Fruit fly (Drosophila melanogaster) whole organism, embryonic: ENCODE measurements around the gene Ptpmeg2.

Source experiments
- Ada2b ChIP-seq: fragments of 200-800 bp; sonication (Bioruptor generic); IDR thresholded peaks from 2 replicates; pipeline ENCODE4 v1.3.6; 2022; ENCODE audit warnings: missing biosample characterization, missing genetic modification characterization
- Atf3 ChIP-seq: fragments of 200-800 bp; sonication (Bioruptor generic); optimal IDR thresholded peaks from 3 replicates; lab custom pipeline; 2016; ENCODE audit warnings: missing biosample characterization, missing genetic modification characterization
- BEAF-32 ChIP-seq: fragments of 200-800 bp; sonication (Bioruptor generic); optimal IDR thresholded peaks from 3 replicates; lab custom pipeline; 2017; ENCODE audit warnings: missing biosample characterization, missing genetic modification characterization, mild to moderate bottlenecking, moderate library complexity, missing genetic modification reagents
- Bgb ChIP-seq: fragments of 200-800 bp; sonication (Bioruptor generic); IDR thresholded peaks from 2 replicates; pipeline ENCODE4 v1.3.6; 2022; ENCODE audit warnings: missing biosample characterization, missing genetic modification characterization; ENCODE audit not compliant: partially characterized antibody
- CG10147 ChIP-seq: fragments of 200-800 bp; sonication (Bioruptor generic); optimal IDR thresholded peaks from 2 replicates; lab custom pipeline; 2019; ENCODE audit warnings: missing biosample characterization, mild to moderate bottlenecking, missing genetic modification characterization, moderate library complexity
- CG10209 ChIP-seq: fragments of 200-800 bp; sonication (Bioruptor generic); optimal IDR thresholded peaks from 3 replicates; lab custom pipeline; 2017; ENCODE audit warnings: missing biosample characterization, mild to moderate bottlenecking, missing genetic modification characterization, missing genetic modification reagents
- CG11696 ChIP-seq: fragments of 200-800 bp; sonication (Bioruptor generic); IDR thresholded peaks from 2 replicates; pipeline ENCODE4 v1.3.6; 2022; ENCODE audit warnings: missing biosample characterization, missing genetic modification characterization
- CG14667 ChIP-seq: fragments of 200-800 bp; sonication (Bioruptor generic); IDR thresholded peaks from 2 replicates; pipeline ENCODE4 v1.3.6; 2022; ENCODE audit warnings: missing biosample characterization, missing genetic modification characterization
- CG16779 ChIP-seq: fragments of 200-800 bp; sonication (Bioruptor generic); IDR thresholded peaks from 2 replicates; pipeline ENCODE4 v1.3.6; 2022; ENCODE audit warnings: missing biosample characterization, missing genetic modification characterization
- CG17186 ChIP-seq: fragments of 200-800 bp; sonication (Bioruptor generic); optimal IDR thresholded peaks from 3 replicates; lab custom pipeline; 2017; ENCODE audit warnings: missing biosample characterization, missing genetic modification reagents, missing genetic modification characterization
- CG17912 ChIP-seq: fragments of 200-800 bp; sonication (Bioruptor generic); optimal IDR thresholded peaks from 2 replicates; lab custom pipeline; 2018; ENCODE audit warnings: missing biosample characterization, mild to moderate bottlenecking, missing genetic modification characterization
- CG1792 ChIP-seq: fragments of 200-800 bp; sonication (Bioruptor generic); optimal IDR thresholded peaks from 2 replicates; lab custom pipeline; 2016; ENCODE audit warnings: missing biosample characterization, missing genetic modification characterization
- CG2199 ChIP-seq: fragments of 200-800 bp; sonication (Bioruptor generic); IDR thresholded peaks from 3 replicates; pipeline ENCODE4 v1.3.6; 2022; ENCODE audit warnings: missing biosample characterization, missing genetic modification characterization
- CG32767 ChIP-seq: fragments of 200-800 bp; sonication (Bioruptor generic); IDR thresholded peaks from 2 replicates; pipeline ENCODE4 v1.3.6; 2022; ENCODE audit warnings: missing biosample characterization, missing genetic modification characterization
- CG4854 ChIP-seq: fragments of 200-800 bp; sonication (Bioruptor generic); optimal IDR thresholded peaks from 2 replicates; lab custom pipeline; 2016; ENCODE audit warnings: missing biosample characterization, missing genetic modification characterization, inconsistent platforms
- CG5245 ChIP-seq: fragments of 200-800 bp; sonication (Bioruptor generic); optimal IDR thresholded peaks from 3 replicates; lab custom pipeline; 2016; ENCODE audit warnings: missing biosample characterization, missing genetic modification characterization
- CG6175 ChIP-seq: fragments of 200-800 bp; sonication (Bioruptor generic); IDR thresholded peaks from 3 replicates; pipeline ENCODE4 v1.3.6; 2022; ENCODE audit warnings: missing biosample characterization, missing genetic modification characterization
- CG6254 ChIP-seq: fragments of 200-800 bp; sonication (Bioruptor generic); optimal IDR thresholded peaks from 3 replicates; lab custom pipeline; 2017; ENCODE audit warnings: mild to moderate bottlenecking, missing biosample characterization, missing genetic modification reagents, missing genetic modification characterization
- CG6683 ChIP-seq: fragments of 200-800 bp; sonication (Bioruptor generic); optimal IDR thresholded peaks from 2 replicates; lab custom pipeline; 2017; ENCODE audit warnings: missing biosample characterization, mild to moderate bottlenecking, missing genetic modification characterization, missing genetic modification reagents
- CG7786 ChIP-seq: fragments of 200-800 bp; sonication (Bioruptor generic); optimal IDR thresholded peaks from 2 replicates; lab custom pipeline; 2016; ENCODE audit warnings: missing biosample characterization, missing genetic modification characterization
- CG9932 ChIP-seq: fragments of 200-800 bp; sonication (Bioruptor generic); IDR thresholded peaks from 2 replicates; pipeline ENCODE4 v1.3.6; 2022; ENCODE audit warnings: missing biosample characterization, missing genetic modification characterization
- CTCF ChIP-seq: fragments of 200-800 bp; sonication (Bioruptor generic); optimal IDR thresholded peaks from 2 replicates; lab custom pipeline; 2017; ENCODE audit warnings: missing biosample characterization, mild to moderate bottlenecking, missing genetic modification characterization, moderate library complexity
- CoRest ChIP-seq: fragments of 200-800 bp; sonication (Bioruptor generic); optimal IDR thresholded peaks from 3 replicates; lab custom pipeline; 2018; ENCODE audit warnings: missing biosample characterization, mild to moderate bottlenecking, missing genetic modification characterization, moderate library complexity
- Deaf1 ChIP-seq: fragments of 200-800 bp; optimal IDR thresholded peaks from 3 replicates; lab custom pipeline; 2019; ENCODE audit warnings: missing biosample characterization, mild to moderate bottlenecking, missing genetic modification characterization, moderate library complexity
- Doc2 ChIP-seq: fragments of 200-800 bp; sonication (Bioruptor generic); IDR thresholded peaks from 2 replicates; pipeline ENCODE4 v1.3.6; 2022; ENCODE audit warnings: missing biosample characterization, missing genetic modification characterization
- Eip74EF ChIP-seq, 2 experiments: fragments of 200-800 bp in 1 of 2; fragments of >200 bp in 1 of 2; sonication (Bioruptor generic) in 1 of 2; optimal IDR thresholded peaks; 2 replicates each; lab custom pipeline; 2017 to 2019; ENCODE audit warnings: missing biosample characterization in 2 of 2, missing genetic modification characterization in 2 of 2, mild to moderate bottlenecking in 1 of 2, moderate library complexity in 1 of 2
- Hr3 ChIP-seq: fragments of 200-800 bp; sonication (Bioruptor generic); optimal IDR thresholded peaks from 3 replicates; lab custom pipeline; 2016; ENCODE audit warnings: missing biosample characterization, missing genetic modification characterization
- MTF-1 ChIP-seq: fragments of 200-800 bp; sonication (Bioruptor generic); optimal IDR thresholded peaks from 2 replicates; lab custom pipeline; 2018; ENCODE audit warnings: missing biosample characterization, mild to moderate bottlenecking, missing genetic modification characterization, borderline replicate concordance
- NK7.1 ChIP-seq: fragments of 200-800 bp; sonication (Bioruptor generic); optimal IDR thresholded peaks from 3 replicates; lab custom pipeline; 2016; ENCODE audit warnings: missing biosample characterization, missing genetic modification characterization
- Opbp ChIP-seq: fragments of 200-800 bp; sonication (Bioruptor generic); IDR thresholded peaks from 3 replicates; pipeline ENCODE4 v1.3.6; 2022; ENCODE audit warnings: missing biosample characterization, missing genetic modification characterization; ENCODE audit not compliant: partially characterized antibody
- Pdp1 ChIP-seq, 2 experiments: fragments of 200-800 bp; sonication (Bioruptor generic); optimal IDR thresholded peaks; 3 replicates each; lab custom pipeline; 2016; ENCODE audit warnings: missing biosample characterization in 2 of 2, missing genetic modification characterization in 2 of 2, mild to moderate bottlenecking in 1 of 2, moderate library complexity in 1 of 2
- Poxn ChIP-seq: fragments of 200-800 bp; sonication (Bioruptor generic); IDR thresholded peaks from 2 replicates; pipeline ENCODE4 v1.3.6; 2022; ENCODE audit warnings: missing biosample characterization, missing genetic modification characterization
- Stat92E ChIP-seq, 3 experiments: fragments of >200 bp in 2 of 3; fragments of 200-800 bp in 1 of 3; sonication (Bioruptor generic) in 1 of 3; optimal IDR thresholded peaks; 2 replicates each; lab custom pipeline; 2017 to 2019; ENCODE audit warnings: missing biosample characterization in 3 of 3, missing genetic modification characterization in 3 of 3, mild to moderate bottlenecking in 1 of 3, moderate library complexity in 1 of 3
- Taf1 ChIP-seq: fragments of 200-800 bp; sonication (Bioruptor generic); IDR thresholded peaks from 2 replicates; pipeline ENCODE4 v1.3.6; 2022; ENCODE audit warnings: missing biosample characterization, missing genetic modification characterization
- abd-A ChIP-seq: fragments of 200-800 bp; sonication (Bioruptor generic); optimal IDR thresholded peaks from 3 replicates; lab custom pipeline; 2019; ENCODE audit warnings: missing biosample characterization, mild to moderate bottlenecking, missing genetic modification characterization, moderate library complexity
- cad ChIP-seq: fragments of >200 bp; optimal IDR thresholded peaks from 2 replicates; lab custom pipeline; 2017; ENCODE audit warnings: missing biosample characterization, missing genetic modification characterization
- croc ChIP-seq: fragments of 200-800 bp; sonication (Bioruptor generic); conservative IDR thresholded peaks from 3 replicates; pipeline ENCODE4 v1.3.6; 2022; ENCODE audit warnings: missing biosample characterization, missing genetic modification characterization
- ems ChIP-seq: fragments of 200-800 bp; sonication (Bioruptor generic); optimal IDR thresholded peaks from 3 replicates; lab custom pipeline; 2016; ENCODE audit warnings: missing biosample characterization, missing genetic modification characterization
- en ChIP-seq: fragments of 200-800 bp; sonication (Bioruptor generic); optimal IDR thresholded peaks from 2 replicates; lab custom pipeline; 2016; ENCODE audit warnings: missing biosample characterization, missing genetic modification characterization
- esg ChIP-seq: fragments of 200-800 bp; sonication (Bioruptor generic); conservative IDR thresholded peaks from 2 replicates; pipeline ENCODE4 v1.3.6; 2022; ENCODE audit warnings: missing biosample characterization, missing genetic modification characterization
- ewg ChIP-seq: fragments of 200-800 bp; sonication (Bioruptor generic); optimal IDR thresholded peaks from 3 replicates; lab custom pipeline; 2017; ENCODE audit warnings: mild to moderate bottlenecking, missing biosample characterization, missing genetic modification reagents, missing genetic modification characterization
- gsb-n ChIP-seq: fragments of 200-800 bp; sonication (Bioruptor generic); optimal IDR thresholded peaks from 3 replicates; lab custom pipeline; 2018; ENCODE audit warnings: missing biosample characterization, mild to moderate bottlenecking, missing genetic modification characterization
- kni ChIP-seq: fragments of 200-800 bp; sonication (Bioruptor generic); optimal IDR thresholded peaks from 3 replicates; lab custom pipeline; 2017; ENCODE audit warnings: mild to moderate bottlenecking, missing biosample characterization, missing genetic modification reagents, missing genetic modification characterization
- mld ChIP-seq: fragments of 200-800 bp; sonication (Bioruptor generic); IDR thresholded peaks from 3 replicates; pipeline ENCODE4 v1.3.6; 2022; ENCODE audit warnings: missing biosample characterization, missing genetic modification characterization; ENCODE audit not compliant: partially characterized antibody
- nerfin-2 ChIP-seq: fragments of 200-800 bp; sonication (Bioruptor generic); IDR thresholded peaks from 2 replicates; pipeline ENCODE4 v1.3.6; 2022; ENCODE audit warnings: missing biosample characterization, missing genetic modification characterization; ENCODE audit not compliant: partially characterized antibody
- pita ChIP-seq: fragments of 200-800 bp; sonication (Bioruptor generic); optimal IDR thresholded peaks from 2 replicates; lab custom pipeline; 2017; ENCODE audit warnings: missing biosample characterization, mild to moderate bottlenecking, missing genetic modification characterization
- prd ChIP-seq, 3 experiments: fragments of >200 bp in 2 of 3; fragments of 200-800 bp in 1 of 3; sonication (Bioruptor generic) in 1 of 3; optimal IDR thresholded peaks in 2 of 3; IDR thresholded peaks in 1 of 3; 2 replicates in 2 of 3; 3 replicates in 1 of 3; pipeline versions ENCODE4 v1.3.6 to Lab custom; 2017 to 2022; ENCODE audit warnings: missing biosample characterization in 1 of 3, missing genetic modification characterization in 1 of 3
- tio ChIP-seq: fragments of 200-800 bp; sonication (Bioruptor generic); optimal IDR thresholded peaks from 2 replicates; lab custom pipeline; 2017; ENCODE audit warnings: missing biosample characterization, missing genetic modification characterization, inconsistent platforms
- tx ChIP-seq: fragments of 200-800 bp; sonication (Bioruptor generic); optimal IDR thresholded peaks from 2 replicates; lab custom pipeline; 2016; ENCODE audit warnings: missing biosample characterization, missing genetic modification characterization

Ptpmeg2 gene

dm6 chrX:9687623-9688022, 28.7 kb upstream of the Ptpmeg2 start (continued):
- peak; percentile 89 for TF ChIP-seq CG6683 (GFP tag; lab: Kevin White, UChicago)
- peak; percentile 81 for TF ChIP-seq CG7786 (GFP tag; lab: Kevin White, UChicago)
- peak; percentile 99 for TF ChIP-seq CTCF (GFP tag; lab: Kevin White, UChicago)
- TF ChIP-seq Atf3 (GFP tag; lab: Kevin White, UChicago), result peak; percentile 82
- peak; percentile 7 for TF ChIP-seq BEAF-32
- TF ChIP-seq NK7.1 (GFP tag; lab: Kevin White, UChicago), result peak; percentile 75
- peak; percentile 92 for TF ChIP-seq CG4854 (GFP tag; lab: Kevin White, UChicago)
- TF ChIP-seq CG17912 (GFP tag; lab: Kevin White, UChicago), result peak; percentile 80
- TF ChIP-seq MTF-1, result peak; percentile 89
- TF ChIP-seq CG14667 (GFP tag; lab: Robert Waterston, UW), result peak; percentile 81
- TF ChIP-seq abd-A (tag; lab: Kevin White, UChicago), result peak; percentile 50
- peak; percentile 82 for TF ChIP-seq CG5245 (GFP tag; lab: Kevin White, UChicago)
- TF ChIP-seq Doc2 (GFP tag; lab: Robert Waterston, UW), result no peak
- peak; percentile 90 for TF ChIP-seq esg (GFP tag; lab: Robert Waterston, UW)
- TF ChIP-seq Hr3 (GFP tag; lab: Kevin White, UChicago), result peak; percentile 90
- TF ChIP-seq Bgb (GFP tag; lab: Robert Waterston, UW), result no peak
- no peak for TF ChIP-seq nerfin-2 (GFP tag; lab: Robert Waterston, UW)
- peak; percentile 92 for TF ChIP-seq CG6175 (GFP tag; lab: Robert Waterston, UW)
- TF ChIP-seq Pdp1 (GFP tag; optimal IDR thresholded peaks at IDR 0.05; lab: Kevin White, UChicago), result peak; percentile 77 to 100
- peak; percentile 93 for TF ChIP-seq CG9932 (GFP tag; lab: Robert Waterston, UW)
- peak; percentile 93 for TF ChIP-seq CG10209
- peak; percentile 58 for TF ChIP-seq CG1792 (GFP tag; lab: Kevin White, UChicago)
- peak; percentile 93 for TF ChIP-seq pita (GFP tag; lab: Kevin White, UChicago)
- TF ChIP-seq cad (GFP tag; lab: Kevin White, UChicago), result no peak
- TF ChIP-seq croc (GFP tag; lab: Robert Waterston, UW), result peak; percentile 73
- TF ChIP-seq Taf1, result peak; percentile 85
- TF ChIP-seq Eip74EF (GFP tag; optimal IDR thresholded peaks at IDR 0.05; lab: Kevin White, UChicago), result peak in 1 of 2 experiments; percentile 96
- peak; percentile 92 for TF ChIP-seq ems (GFP tag; lab: Kevin White, UChicago)
- peak; percentile 72 for TF ChIP-seq tx (GFP tag; lab: Kevin White, UChicago)
- peak; percentile 96 for TF ChIP-seq CoRest (tag; lab: Kevin White, UChicago)
- TF ChIP-seq CG16779 (GFP tag; lab: Robert Waterston, UW), result peak; percentile 94
- peak; percentile 87 for TF ChIP-seq tio (GFP tag; lab: Kevin White, UChicago)
- peak; percentile 95 for TF ChIP-seq gsb-n (tag; lab: Kevin White, UChicago)
- peak; percentile 41; the same call in 1 of the 3 replicates for TF ChIP-seq Opbp

DNA sequence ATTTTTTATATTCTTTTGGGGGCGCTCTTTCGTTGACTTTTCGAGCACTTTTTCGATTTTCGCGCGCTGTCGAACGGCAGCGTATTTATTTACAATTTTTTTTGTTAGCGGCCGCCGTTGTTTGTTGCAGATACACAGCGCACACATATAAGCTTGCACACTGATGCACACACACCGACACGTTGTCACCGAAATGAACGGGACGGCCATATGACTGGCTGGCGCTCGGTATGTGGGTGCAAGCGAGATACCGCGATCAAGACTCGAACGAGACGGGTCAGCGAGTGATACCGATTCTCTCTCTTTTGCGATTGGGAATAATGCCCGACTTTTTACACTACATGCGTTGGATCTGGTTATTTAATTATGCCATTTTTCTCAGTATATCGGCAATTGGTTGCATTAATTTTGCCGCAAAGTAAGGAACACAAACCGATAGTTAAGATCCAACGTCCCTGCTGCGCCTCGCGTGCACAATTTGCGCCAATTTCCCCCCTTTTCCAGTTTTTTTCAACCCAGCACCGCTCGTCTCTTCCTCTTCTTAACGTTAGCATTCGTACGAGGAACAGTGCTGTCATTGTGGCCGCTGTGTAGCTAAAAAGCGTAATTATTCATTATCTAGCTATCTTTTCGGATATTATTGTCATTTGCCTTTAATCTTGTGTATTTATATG, 27.7 kb upstream of the Ptpmeg2 start, which contains the start of gene nej:
nej (minus strand) TSS at position 521 of the 674 bp plus-strand sequence.
- no peak for TF ChIP-seq CG17912 (GFP tag; lab: Kevin White, UChicago)
- TF ChIP-seq en (GFP tag; lab: Kevin White, UChicago), result no peak
- peak; percentile 7 for TF ChIP-seq ewg (GFP tag; lab: Kevin White, UChicago)
- TF ChIP-seq CG11696 (GFP tag; lab: Robert Waterston, UW), result no peak
- TF ChIP-seq CG10147 (GFP tag; lab: Kevin White, UChicago), result no peak
- peak; percentile 32 for TF ChIP-seq Deaf1 (tag; lab: Kevin White, UChicago)
- no peak for TF ChIP-seq Poxn (GFP tag; lab: Robert Waterston, UW)
- TF ChIP-seq CG17186, result no peak
- no peak for TF ChIP-seq mld (GFP tag; lab: Robert Waterston, UW)
- TF ChIP-seq CG2199 (GFP tag; lab: Robert Waterston, UW), result peak; percentile 8; the same call in 1 of the 3 replicates
- no peak for TF ChIP-seq Ada2b (GFP tag; lab: Robert Waterston, UW)
- peak; percentile 92 for TF ChIP-seq kni (GFP tag; lab: Kevin White, UChicago)
- TF ChIP-seq Stat92E (GFP tag; optimal IDR thresholded peaks at IDR 0.05; lab: Kevin White, UChicago), result no peak
- TF ChIP-seq CG6254, result no peak
- no peak for TF ChIP-seq prd (optimal IDR thresholded peaks at IDR 0.05; lab: Kevin White, UChicago)
- TF ChIP-seq prd (GFP tag; IDR thresholded peaks at IDR 0.05; lab: Robert Waterston, UW), result no peak
- TF ChIP-seq CG32767 (GFP tag; lab: Robert Waterston, UW), result peak; percentile 63; the same call in 1 of the 2 replicates
